Worm (Caenorhabditis elegans): ENCODE data around the gene C18B2.3.

C18B2.3 gene

DNA sequence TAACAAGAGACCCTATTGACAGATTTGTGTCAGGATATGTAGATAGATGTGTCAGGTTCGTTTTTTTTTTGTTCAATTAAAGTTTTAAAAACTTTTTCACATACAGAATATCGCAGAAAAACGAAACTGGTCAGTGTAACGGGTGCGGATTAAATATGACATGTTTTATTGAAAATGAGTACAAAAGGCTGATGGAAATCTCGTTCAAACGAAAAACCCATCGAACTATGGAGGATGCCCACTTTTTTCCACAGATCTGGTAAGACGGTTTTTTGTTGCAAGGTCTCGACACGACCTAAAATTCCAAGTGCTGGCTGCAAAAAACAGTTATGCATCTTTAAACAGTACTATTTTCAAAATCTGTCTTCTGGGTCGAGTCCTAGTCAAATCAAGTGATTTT is 28.5 kb downstream of the C18B2.3 start:
- TF ChIP-seq sptf-1 (tag; optimal IDR thresholded peaks at IDR 0.05) (no peak), elt-1 (tag; optimal IDR thresholded peaks at IDR 0.05; ENCODE audit: borderline replicate concordance, insufficient read depth) (no peak)

DNA sequence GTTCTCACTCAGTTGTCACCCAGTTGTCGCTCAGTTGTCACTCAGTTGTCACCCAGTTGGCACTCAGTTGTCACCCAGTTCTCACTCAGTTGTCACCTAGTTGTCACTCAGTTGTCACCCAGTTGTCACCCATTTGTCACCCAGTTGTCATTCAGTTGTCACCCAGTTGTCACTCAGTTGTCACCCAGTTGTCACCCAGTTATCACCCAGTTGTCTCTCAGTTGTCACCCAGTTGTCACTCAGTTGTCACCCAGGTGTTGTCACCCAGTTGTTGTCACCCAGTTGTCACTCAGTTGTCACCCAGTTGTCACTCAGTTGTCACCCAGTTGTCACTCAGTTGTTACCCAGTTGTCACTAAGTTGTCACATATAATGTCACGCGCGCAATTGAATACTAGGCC is 29.9 kb downstream of the C18B2.3 start:
- TF ChIP-seq tbx-8 (GFP tag; optimal IDR thresholded peaks at IDR 0.05) (peak; percentile 98), mab-5 (tag; optimal IDR thresholded peaks at IDR 0.05) (no peak)

DNA sequence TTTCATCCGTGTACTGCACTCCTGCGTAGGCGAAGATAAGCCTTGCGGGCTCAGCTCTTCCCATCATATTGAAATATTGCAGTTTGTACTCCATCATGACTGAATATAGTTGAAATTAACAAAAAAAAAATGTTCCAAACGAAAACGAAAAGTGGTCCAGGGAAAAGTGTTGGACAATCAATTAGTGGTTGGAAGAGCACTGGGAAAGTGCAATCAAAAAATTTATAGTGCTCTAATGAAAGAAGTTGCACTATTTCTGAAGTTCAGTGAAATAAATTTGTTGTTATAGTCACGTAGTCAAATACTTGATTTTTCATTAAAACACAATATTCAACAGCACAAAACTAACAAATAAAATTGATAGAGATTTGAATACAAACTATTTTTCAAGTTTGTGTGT is 32.0 kb downstream of the C18B2.3 start, which contains the start of gene gst-11:
Gene gst-11, minus strand, starts transcription at position 101 of the 400 bp plus-strand sequence.
- no peak for TF ChIP-seq tbx-8 (GFP tag; optimal IDR thresholded peaks at IDR 0.05)
- no peak for TF ChIP-seq nhr-2 (tag; optimal IDR thresholded peaks at IDR 0.05)
- TF ChIP-seq ces-1 (GFP tag; optimal IDR thresholded peaks at IDR 0.05): no peak
- TF ChIP-seq snpc-4 (tag; optimal IDR thresholded peaks at IDR 0.05): no peak
- TF ChIP-seq flh-1 (GFP tag; optimal IDR thresholded peaks at IDR 0.05): no peak
- TF ChIP-seq bed-3 (GFP tag; optimal IDR thresholded peaks at IDR 0.05): no peak
- no peak for TF ChIP-seq nhr-12 (tag; optimal IDR thresholded peaks at IDR 0.05)
- no peak for TF ChIP-seq unc-39 (tag; optimal IDR thresholded peaks at IDR 0.05)
- no peak for TF ChIP-seq unc-120 (tag; optimal IDR thresholded peaks at IDR 0.05; ENCODE audit: poor library complexity, severe bottlenecking)
- TF ChIP-seq ztf-11 (tag; optimal IDR thresholded peaks at IDR 0.05): no peak
- no peak for TF ChIP-seq ceh-39 (tag; optimal IDR thresholded peaks at IDR 0.05)
- no peak for TF ChIP-seq ceh-83 (GFP tag; optimal IDR thresholded peaks at IDR 0.05)
- no peak for TF ChIP-seq mab-5 (tag; optimal IDR thresholded peaks at IDR 0.05)
- TF ChIP-seq ham-2 (GFP tag; optimal IDR thresholded peaks at IDR 0.05): no peak
- TF ChIP-seq zip-8 (tag; optimal IDR thresholded peaks at IDR 0.05): no peak
- no peak for TF ChIP-seq sem-2 (GFP tag; optimal IDR thresholded peaks at IDR 0.05)
- no peak for TF ChIP-seq lin-32 (GFP tag; optimal IDR thresholded peaks at IDR 0.05)
- no peak for TF ChIP-seq mep-1 (tag; optimal IDR thresholded peaks at IDR 0.05)
- no peak for TF ChIP-seq unc-62 (GFP tag; optimal IDR thresholded peaks at IDR 0.05)

DNA sequence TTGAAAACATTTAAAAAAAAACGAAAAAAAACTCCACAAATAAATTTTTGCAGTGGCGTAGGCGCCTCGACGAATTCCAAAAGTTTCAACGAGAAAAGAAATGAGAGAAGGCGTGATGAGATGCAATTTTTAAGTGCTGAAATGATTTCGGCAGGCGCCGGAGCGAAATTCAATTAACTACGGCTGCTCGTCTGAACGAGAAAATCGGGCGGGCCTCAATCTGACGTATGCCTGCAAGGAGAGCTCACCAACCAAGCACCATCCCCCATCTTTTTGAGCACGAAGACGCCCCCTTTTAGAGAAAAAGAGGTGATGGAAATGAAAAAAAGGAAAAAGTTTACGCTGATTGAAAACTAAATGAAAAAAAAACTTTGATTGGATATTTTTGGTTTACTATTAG is 33.2 kb downstream of the C18B2.3 start:
- TF ChIP-seq mls-2 (tag; optimal IDR thresholded peaks at IDR 0.05) (no peak), drap-1 (GFP tag; optimal IDR thresholded peaks at IDR 0.05) (no peak), unc-120 (tag; optimal IDR thresholded peaks at IDR 0.05; ENCODE audit: poor library complexity, severe bottlenecking) (no peak), flh-1 (GFP tag; optimal IDR thresholded peaks at IDR 0.05) (no peak), ces-1 (GFP tag; optimal IDR thresholded peaks at IDR 0.05) (peak; percentile 18), blmp-1 (tag; optimal IDR thresholded peaks at IDR 0.05) (no peak), nhr-2 (tag; optimal IDR thresholded peaks at IDR 0.05) (no peak), bed-3 (GFP tag; optimal IDR thresholded peaks at IDR 0.05) (no peak)

DNA sequence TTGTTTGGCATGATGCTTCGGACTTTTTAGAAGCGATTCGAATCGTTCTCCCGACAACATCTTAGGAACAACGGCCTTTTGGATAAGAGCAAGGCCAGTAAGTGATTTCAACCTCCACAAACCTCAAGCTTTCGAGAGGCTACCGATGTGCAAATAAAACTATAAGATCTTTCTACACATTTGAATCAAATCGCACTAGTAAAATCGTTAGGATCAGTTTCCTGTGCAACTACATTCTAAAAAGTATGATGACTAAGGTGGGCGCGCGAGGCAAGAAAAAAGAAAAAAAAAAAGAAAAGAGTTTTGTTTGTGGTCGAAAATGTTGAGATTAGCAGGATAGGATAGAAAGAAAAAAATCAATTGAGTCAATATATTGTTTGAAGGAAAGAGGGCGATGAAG is 43.2 kb downstream of the C18B2.3 start, which contains the start of gene tmem-24:
Gene tmem-24, minus strand, starts transcription at position 101 of the 400 bp plus-strand sequence.
- TF ChIP-seq unc-62 (GFP tag; optimal IDR thresholded peaks at IDR 0.05) (no peak), hlh-1 (tag; optimal IDR thresholded peaks at IDR 0.05) (no peak), ceh-39 (tag; optimal IDR thresholded peaks at IDR 0.05) (no peak), M03D4.4 (tag; optimal IDR thresholded peaks at IDR 0.05) (no peak), bed-3 (GFP tag; optimal IDR thresholded peaks at IDR 0.05) (no peak), nhr-76 (tag; optimal IDR thresholded peaks at IDR 0.05) (no peak), nhr-2 (tag; optimal IDR thresholded peaks at IDR 0.05) (no peak), lin-32 (GFP tag; optimal IDR thresholded peaks at IDR 0.05) (no peak), lsy-2 (tag; optimal IDR thresholded peaks at IDR 0.05) (no peak), lin-13 (tag; optimal IDR thresholded peaks at IDR 0.05) (no peak), zip-8 (tag; optimal IDR thresholded peaks at IDR 0.05) (no peak)

DNA sequence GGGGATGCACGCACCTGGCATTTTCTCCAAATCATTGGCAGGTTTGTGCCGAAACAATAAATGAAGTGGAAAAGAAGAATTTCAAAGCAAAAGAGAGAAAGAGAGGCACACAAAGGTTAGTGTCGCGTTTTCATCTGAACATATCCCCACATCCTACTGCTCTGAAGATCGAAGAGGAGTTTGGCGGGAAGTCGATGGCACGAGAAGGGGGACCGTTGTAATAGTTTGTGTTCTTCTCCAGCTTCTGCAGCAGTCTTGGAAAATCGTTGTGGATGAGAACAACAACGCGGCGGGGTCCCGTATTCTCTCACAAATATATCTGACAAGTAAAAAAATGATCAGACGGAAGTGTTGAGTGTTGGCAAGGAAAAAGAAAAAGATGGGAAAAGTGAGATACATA is 44.3 kb downstream of the C18B2.3 start:
- no peak for TF ChIP-seq elt-3 (tag; optimal IDR thresholded peaks at IDR 0.05)
- peak; percentile 27 for TF ChIP-seq unc-120 (tag; optimal IDR thresholded peaks at IDR 0.05; ENCODE audit: poor library complexity, severe bottlenecking)
- no peak for TF ChIP-seq mab-5 (tag; optimal IDR thresholded peaks at IDR 0.05)
- no peak for TF ChIP-seq lsy-2 (tag; optimal IDR thresholded peaks at IDR 0.05)
- no peak for TF ChIP-seq M03D4.4 (tag; optimal IDR thresholded peaks at IDR 0.05)
- no peak for TF ChIP-seq nhr-28 (tag; optimal IDR thresholded peaks at IDR 0.05)
- TF ChIP-seq bed-3 (GFP tag; optimal IDR thresholded peaks at IDR 0.05): no peak
- no peak for TF ChIP-seq nhr-237 (tag; optimal IDR thresholded peaks at IDR 0.05)
- no peak for TF ChIP-seq nhr-2 (tag; optimal IDR thresholded peaks at IDR 0.05)
- TF ChIP-seq hlh-1 (tag; optimal IDR thresholded peaks at IDR 0.05): peak; percentile 59
- TF ChIP-seq blmp-1 (tag; optimal IDR thresholded peaks at IDR 0.05): no peak
- no peak for TF ChIP-seq unc-39 (tag; optimal IDR thresholded peaks at IDR 0.05)
- TF ChIP-seq mep-1 (tag; optimal IDR thresholded peaks at IDR 0.05): no peak
- no peak for TF ChIP-seq ztf-11 (tag; optimal IDR thresholded peaks at IDR 0.05)
